Fruit fly (Drosophila melanogaster): ENCODE results near the gene Orct.
A peak's percentile ranks its signal among the peaks of the same experiment; 100 is the strongest.

The Orct gene

dm6 chr3R:24230423-24231205 is 45.4 kb upstream of the Orct start, which contains the start of gene mask (continued):
- TF ChIP-seq CG11456 (GFP tag; IDR thresholded peaks at IDR 0.05) (peak; percentile 95), maf-S (GFP tag; optimal IDR thresholded peaks at IDR 0.05) (peak; percentile 63), CG31365 (tag; optimal IDR thresholded peaks at IDR 0.05) (no peak), vnd (GFP tag; IDR thresholded peaks at IDR 0.05; ENCODE audit: partially characterized antibody) (no peak; the same call in 2 of the 3 replicates), Ssrp (tag; optimal IDR thresholded peaks at IDR 0.05) (peak; percentile 34), E2f2 (GFP tag; IDR thresholded peaks at IDR 0.05) (peak; percentile 61; the same call in 1 of the 2 replicates), CG3407 (GFP tag; optimal IDR thresholded peaks at IDR 0.05) (peak; percentile 49), CG3281 (GFP tag; optimal IDR thresholded peaks at IDR 0.05) (peak; percentile 82), chinmo (GFP tag; IDR thresholded peaks at IDR 0.05; ENCODE audit: partially characterized antibody) (no peak), CG30020 (tag; optimal IDR thresholded peaks at IDR 0.05) (peak; percentile 32), Hr39 (optimal IDR thresholded peaks at IDR 0.05) (no peak), Oli (tag; optimal IDR thresholded peaks at IDR 0.05) (peak; percentile 43), CG1233 (GFP tag; optimal IDR thresholded peaks at IDR 0.05) (peak; percentile 86), sqz (GFP tag; optimal IDR thresholded peaks at IDR 0.05) (peak; percentile 78), CG18011 (GFP tag; optimal IDR thresholded peaks at IDR 0.05) (peak; percentile 64), CG10462 (GFP tag; optimal IDR thresholded peaks at IDR 0.05) (no peak), peb (GFP tag; IDR thresholded peaks at IDR 0.05) (no peak), HLH4C (GFP tag; IDR thresholded peaks at IDR 0.05; ENCODE audit: partially characterized antibody) (no peak), Trl (optimal IDR thresholded peaks at IDR 0.05) (no peak), Trl (GFP tag; optimal IDR thresholded peaks at IDR 0.05) (peak; percentile 87), gt (GFP tag; IDR thresholded peaks at IDR 0.05) (peak; percentile 40; the same call in 1 of the 2 replicates), gro (GFP tag; optimal IDR thresholded peaks at IDR 0.05) (peak; percentile 76), CG10959 (GFP tag; IDR thresholded peaks at IDR 0.05) (peak; percentile 68), Ravus (GFP tag; IDR thresholded peaks at IDR 0.05) (no peak), run (tag; optimal IDR thresholded peaks at IDR 0.05) (no peak), CG17359 (tag; optimal IDR thresholded peaks at IDR 0.05) (peak; percentile 63), Adf1 (GFP tag; IDR thresholded peaks at IDR 0.05) (0 out of 2 replicates have a peak, but pooled peaks have one; percentile 25), CG3995 (GFP tag; optimal IDR thresholded peaks at IDR 0.05) (peak; percentile 71), CG3726 (GFP tag; IDR thresholded peaks at IDR 0.05) (peak; percentile 65; the same call in 1 of the 3 replicates), dmrt11E (tag; optimal IDR thresholded peaks at IDR 0.05) (peak; percentile 59), Sry-δ (GFP tag; optimal IDR thresholded peaks at IDR 0.05) (peak; percentile 90), gsb (GFP tag; IDR thresholded peaks at IDR 0.05) (0 out of 2 replicates have a peak, but pooled peaks have one; percentile 13), ab (GFP tag; optimal IDR thresholded peaks at IDR 0.05) (no peak), sisA (GFP tag; IDR thresholded peaks at IDR 0.05) (peak; percentile 31; the same call in 1 of the 2 replicates), CG7928 (GFP tag; optimal IDR thresholded peaks at IDR 0.05) (peak; percentile 12), hbn (GFP tag; IDR thresholded peaks at IDR 0.05; ENCODE audit: partially characterized antibody) (no peak), CG4617 (GFP tag; optimal IDR thresholded peaks at IDR 0.05; ENCODE audit: borderline replicate concordance) (peak; percentile 74), Hmr (GFP tag; optimal IDR thresholded peaks at IDR 0.05) (peak; percentile 86), CG10565 (GFP tag; optimal IDR thresholded peaks at IDR 0.05) (no peak), ATbp (GFP tag; optimal IDR thresholded peaks at IDR 0.05) (peak; percentile 54), CG9797 (GFP tag; optimal IDR thresholded peaks at IDR 0.05) (peak; percentile 72), Myb (GFP tag; optimal IDR thresholded peaks at IDR 0.05) (peak; percentile 64), fd96Cb (tag; optimal IDR thresholded peaks at IDR 0.05) (peak; percentile 4), pzg (GFP tag; optimal IDR thresholded peaks at IDR 0.05) (peak; percentile 61), ac (GFP tag; optimal IDR thresholded peaks at IDR 0.05) (peak; percentile 55), Dll (GFP tag; IDR thresholded peaks at IDR 0.05; ENCODE audit: partially characterized antibody) (0 out of 4 replicates have a peak, but pooled peaks have one; percentile 6), HHEX (GFP tag; optimal IDR thresholded peaks at IDR 0.05) (peak; percentile 83), CG10543 (GFP tag; optimal IDR thresholded peaks at IDR 0.05) (peak; percentile 92), lilli (GFP tag; optimal IDR thresholded peaks at IDR 0.05) (peak; percentile 68)
